Fruit fly (Drosophila melanogaster) whole organism, embryonic: ENCODE data around the gene CG43179.

ENCODE experiments used
- CG10209 ChIP-seq: fragments of 200-800 bp; sonication (Bioruptor generic); optimal IDR thresholded peaks from 3 replicates; lab custom pipeline; 2017; ENCODE audit warnings: missing biosample characterization, mild to moderate bottlenecking, missing genetic modification characterization, missing genetic modification reagents
- CG10267 ChIP-seq: fragments of 200-800 bp; sonication (Bioruptor generic); optimal IDR thresholded peaks from 2 replicates; lab custom pipeline; 2018; ENCODE audit warnings: missing biosample characterization, mild to moderate bottlenecking, missing genetic modification characterization, moderate library complexity
- CG10462 ChIP-seq: fragments of 200-800 bp; sonication (Bioruptor generic); optimal IDR thresholded peaks from 2 replicates; lab custom pipeline; 2016; ENCODE audit warnings: missing biosample characterization, missing genetic modification characterization
- CG12236 ChIP-seq: fragments of 200-800 bp; sonication (Bioruptor generic); optimal IDR thresholded peaks from 2 replicates; lab custom pipeline; 2016; ENCODE audit warnings: missing biosample characterization, missing genetic modification characterization
- CG1233 ChIP-seq: fragments of 200-800 bp; sonication (Bioruptor generic); optimal IDR thresholded peaks from 4 replicates; lab custom pipeline; 2018; ENCODE audit warnings: missing biosample characterization, mild to moderate bottlenecking, missing genetic modification characterization
- CG13424 ChIP-seq: fragments of 200-800 bp; sonication (Bioruptor generic); optimal IDR thresholded peaks from 2 replicates; lab custom pipeline; 2019; ENCODE audit warnings: missing biosample characterization, mild to moderate bottlenecking, missing genetic modification characterization, moderate library complexity
- CG15601 ChIP-seq: fragments of 200-800 bp; sonication (Bioruptor generic); optimal IDR thresholded peaks from 3 replicates; lab custom pipeline; 2019; ENCODE audit warnings: missing biosample characterization, mild to moderate bottlenecking, missing genetic modification characterization, moderate library complexity
- CG17612 ChIP-seq: fragments of 200-800 bp; sonication (Bioruptor generic); IDR thresholded peaks from 2 replicates; pipeline ENCODE4 v1.3.6; 2022; ENCODE audit warnings: missing biosample characterization, missing genetic modification characterization
- CG2678 ChIP-seq: fragments of 200-800 bp; sonication (Bioruptor generic); optimal IDR thresholded peaks from 3 replicates; lab custom pipeline; 2019; ENCODE audit warnings: missing biosample characterization, mild to moderate bottlenecking, missing genetic modification characterization, moderate library complexity
- CG31441 ChIP-seq: fragments of 200-800 bp; sonication (Bioruptor generic); IDR thresholded peaks from 2 replicates; pipeline ENCODE4 v1.3.6; 2022; ENCODE audit warnings: missing biosample characterization, missing genetic modification characterization
- CG3726 ChIP-seq: fragments of 200-800 bp; sonication (Bioruptor generic); IDR thresholded peaks from 3 replicates; pipeline ENCODE4, ENCODE4 v1.3.6; 2022; ENCODE audit warnings: missing biosample characterization, missing genetic modification characterization
- CG43689 ChIP-seq: fragments of 200-800 bp; sonication (Bioruptor generic); IDR thresholded peaks from 2 replicates; pipeline ENCODE4 v1.3.6; 2022; ENCODE audit warnings: missing biosample characterization, missing genetic modification characterization
- CG5180 ChIP-seq: fragments of 200-800 bp; sonication (Bioruptor generic); optimal IDR thresholded peaks from 3 replicates; lab custom pipeline; 2017; ENCODE audit warnings: missing biosample characterization, missing genetic modification characterization, mild to moderate bottlenecking, moderate library complexity, missing genetic modification reagents
- CG6654 ChIP-seq: fragments of 200-800 bp; sonication (Bioruptor generic); optimal IDR thresholded peaks from 2 replicates; lab custom pipeline; 2017; ENCODE audit warnings: missing biosample characterization, mild to moderate bottlenecking, missing genetic modification characterization
- CG7839 ChIP-seq: fragments of 200-800 bp; sonication (Bioruptor generic); optimal IDR thresholded peaks from 3 replicates; lab custom pipeline; 2018; ENCODE audit warnings: missing biosample characterization, mild to moderate bottlenecking, missing genetic modification characterization, moderate library complexity
- CG8359 ChIP-seq: fragments of 200-800 bp; sonication (Bioruptor generic); optimal IDR thresholded peaks from 2 replicates; lab custom pipeline; 2017; ENCODE audit warnings: missing biosample characterization, mild to moderate bottlenecking, missing genetic modification characterization, borderline replicate concordance
- CG8765 ChIP-seq: fragments of 200-800 bp; sonication (Bioruptor generic); IDR thresholded peaks from 2 replicates; pipeline ENCODE4 v1.3.6; 2022; ENCODE audit warnings: missing biosample characterization, missing genetic modification characterization
- CG9215 ChIP-seq: fragments of 200-800 bp; sonication (Bioruptor generic); IDR thresholded peaks from 2 replicates; pipeline ENCODE4 v1.3.6; 2022; ENCODE audit warnings: missing biosample characterization, missing genetic modification characterization
- Camta ChIP-seq: fragments of 200-800 bp; sonication (Bioruptor generic); optimal IDR thresholded peaks from 2 replicates; lab custom pipeline; 2016; ENCODE audit warnings: missing biosample characterization, missing genetic modification characterization
- Deaf1 ChIP-seq: fragments of 200-800 bp; optimal IDR thresholded peaks from 3 replicates; lab custom pipeline; 2019; ENCODE audit warnings: missing biosample characterization, mild to moderate bottlenecking, missing genetic modification characterization, moderate library complexity
- Gsc ChIP-seq: fragments of 200-800 bp; sonication (Bioruptor generic); IDR thresholded peaks from 2 replicates; pipeline ENCODE4 v1.3.6; 2022; ENCODE audit warnings: missing biosample characterization, missing genetic modification characterization
- Gug ChIP-seq: fragments of 200-800 bp; sonication (Bioruptor generic); IDR thresholded peaks from 4 replicates; pipeline ENCODE4 v1.3.6; 2022; ENCODE audit warnings: missing biosample characterization, missing genetic modification characterization
- HLH3B ChIP-seq: fragments of 200-800 bp; sonication (Bioruptor generic); IDR thresholded peaks from 2 replicates; pipeline ENCODE4 v1.3.6; 2022; ENCODE audit warnings: missing biosample characterization, missing genetic modification characterization
- HLH54F ChIP-seq: fragments of 200-800 bp; sonication (Bioruptor generic); optimal IDR thresholded peaks from 3 replicates; lab custom pipeline; 2016; ENCODE audit warnings: missing biosample characterization, missing genetic modification characterization
- Nf-YC ChIP-seq: fragments of 200-800 bp; optimal IDR thresholded peaks from 3 replicates; lab custom pipeline; 2019; ENCODE audit warnings: missing biosample characterization, mild to moderate bottlenecking, missing genetic modification characterization, moderate library complexity
- Rx ChIP-seq: fragments of 200-800 bp; sonication (Bioruptor generic); IDR thresholded peaks from 2 replicates; pipeline ENCODE4 v1.3.6; 2022; ENCODE audit warnings: missing biosample characterization, missing genetic modification characterization
- Stat92E ChIP-seq, 3 experiments: fragments of >200 bp in 2 of 3; fragments of 200-800 bp in 1 of 3; sonication (Bioruptor generic) in 1 of 3; optimal IDR thresholded peaks; 2 replicates each; lab custom pipeline; 2017 to 2019; ENCODE audit warnings: missing biosample characterization in 3 of 3, missing genetic modification characterization in 3 of 3, mild to moderate bottlenecking in 1 of 3, moderate library complexity in 1 of 3
- bigmax ChIP-seq: fragments of 200-800 bp; sonication (Bioruptor generic); optimal IDR thresholded peaks from 2 replicates; lab custom pipeline; 2018; ENCODE audit warnings: missing biosample characterization, mild to moderate bottlenecking, missing genetic modification characterization
- br ChIP-seq: fragments of >200 bp; optimal IDR thresholded peaks from 2 replicates; lab custom pipeline; 2017
- chm ChIP-seq: fragments of 200-800 bp; sonication (Bioruptor generic); IDR thresholded peaks from 2 replicates; pipeline ENCODE4 v1.3.6; 2022; ENCODE audit warnings: missing biosample characterization, missing genetic modification characterization
- corto ChIP-seq: fragments of 200-800 bp; sonication (Bioruptor generic); optimal IDR thresholded peaks from 2 replicates; lab custom pipeline; 2016; ENCODE audit warnings: missing biosample characterization, mild to moderate bottlenecking, missing genetic modification characterization, moderate library complexity
- croc ChIP-seq: fragments of 200-800 bp; sonication (Bioruptor generic); conservative IDR thresholded peaks from 3 replicates; pipeline ENCODE4 v1.3.6; 2022; ENCODE audit warnings: missing biosample characterization, missing genetic modification characterization
- da ChIP-seq: fragments of 200-800 bp; sonication (Bioruptor generic); optimal IDR thresholded peaks from 2 replicates; lab custom pipeline; 2016; ENCODE audit warnings: missing biosample characterization, missing genetic modification characterization
- dm ChIP-seq: fragments of 200-800 bp; sonication (Bioruptor generic); optimal IDR thresholded peaks from 3 replicates; lab custom pipeline; 2016; ENCODE audit warnings: missing biosample characterization, missing genetic modification characterization
- exex ChIP-seq: fragments of 200-800 bp; sonication (Bioruptor generic); optimal IDR thresholded peaks from 4 replicates; lab custom pipeline; 2018; ENCODE audit warnings: missing biosample characterization, mild to moderate bottlenecking, missing genetic modification characterization, moderate library complexity
- gce ChIP-seq: fragments of 200-800 bp; sonication (Bioruptor generic); IDR thresholded peaks from 3 replicates; pipeline ENCODE4 v1.3.6; 2022; ENCODE audit warnings: missing biosample characterization, missing genetic modification characterization
- kni ChIP-seq: fragments of 200-800 bp; sonication (Bioruptor generic); optimal IDR thresholded peaks from 3 replicates; lab custom pipeline; 2017; ENCODE audit warnings: mild to moderate bottlenecking, missing biosample characterization, missing genetic modification reagents, missing genetic modification characterization
- knrl ChIP-seq: fragments of 200-800 bp; sonication (Bioruptor generic); IDR thresholded peaks from 3 replicates; pipeline ENCODE4 v1.3.6; 2022; ENCODE audit warnings: missing biosample characterization, missing genetic modification characterization; ENCODE audit not compliant: partially characterized antibody
- luna ChIP-seq: fragments of 200-800 bp; sonication (Bioruptor generic); optimal IDR thresholded peaks from 2 replicates; lab custom pipeline; 2016; ENCODE audit warnings: missing biosample characterization, missing genetic modification characterization
- maf-S ChIP-seq: fragments of 200-800 bp; sonication (Bioruptor generic); optimal IDR thresholded peaks from 2 replicates; lab custom pipeline; 2016; ENCODE audit warnings: missing biosample characterization, missing genetic modification characterization
- nom ChIP-seq: fragments of 200-800 bp; sonication (Bioruptor generic); optimal IDR thresholded peaks from 2 replicates; lab custom pipeline; 2017; ENCODE audit warnings: missing biosample characterization, missing genetic modification characterization, mild to moderate bottlenecking, moderate library complexity, missing genetic modification reagents
- otp ChIP-seq: fragments of 200-800 bp; sonication (Bioruptor generic); IDR thresholded peaks from 3 replicates; pipeline ENCODE4, ENCODE4 v1.3.6; 2022; ENCODE audit warnings: missing biosample characterization, missing genetic modification characterization
- pfk ChIP-seq: fragments of 200-800 bp; sonication (Bioruptor generic); optimal IDR thresholded peaks from 2 replicates; lab custom pipeline; 2018; ENCODE audit warnings: missing biosample characterization, mild to moderate bottlenecking, missing genetic modification characterization, moderate library complexity
- salm ChIP-seq: fragments of 200-800 bp; sonication (Bioruptor generic); optimal IDR thresholded peaks from 2 replicates; lab custom pipeline; 2018; ENCODE audit warnings: missing biosample characterization, mild to moderate bottlenecking, missing genetic modification characterization
- sd ChIP-seq: fragments of 200-800 bp; sonication (Bioruptor generic); optimal IDR thresholded peaks from 3 replicates; lab custom pipeline; 2018; ENCODE audit warnings: missing biosample characterization, mild to moderate bottlenecking, missing genetic modification characterization, moderate library complexity
- sens ChIP-seq: fragments of 200-800 bp; sonication (Bioruptor generic); peaks from one replicate; lab custom pipeline; 2016; ENCODE audit warnings: missing biosample characterization, missing genetic modification characterization
- slou ChIP-seq: fragments of 200-800 bp; sonication (Bioruptor generic); optimal IDR thresholded peaks from 3 replicates; lab custom pipeline; 2016; ENCODE audit warnings: missing biosample characterization, missing genetic modification characterization
- tio ChIP-seq: fragments of 200-800 bp; sonication (Bioruptor generic); optimal IDR thresholded peaks from 2 replicates; lab custom pipeline; 2017; ENCODE audit warnings: missing biosample characterization, missing genetic modification characterization, inconsistent platforms
- unc-4 ChIP-seq: fragments of 200-800 bp; sonication (Bioruptor generic); IDR thresholded peaks from 2 replicates; pipeline ENCODE4 v1.3.6; 2022; ENCODE audit warnings: missing biosample characterization, missing genetic modification characterization; ENCODE audit not compliant: partially characterized antibody
- wor ChIP-seq: fragments of 200-800 bp; sonication (Bioruptor generic); IDR thresholded peaks from 2 replicates; pipeline ENCODE4 v1.3.6; 2022; ENCODE audit warnings: missing biosample characterization, missing genetic modification characterization
- zf30C ChIP-seq: fragments of 200-800 bp; sonication (Bioruptor generic); optimal IDR thresholded peaks from 3 replicates; lab custom pipeline; 2018; ENCODE audit warnings: missing biosample characterization, mild to moderate bottlenecking, missing genetic modification characterization

CG43179 gene

dm6 chr3R:14299891-14300290 lies 44.0 kb downstream of the CG43179 start (continued):
- TF ChIP-seq CG8765 (no peak), br (lab: Kevin White, UChicago) (no peak), CG10462 (GFP tag; lab: Kevin White, UChicago) (no peak), dm (GFP tag; lab: Kevin White, UChicago) (no peak), CG3726 (GFP tag; lab: Robert Waterston, UW) (no peak), CG13424 (peak; percentile 36), HLH3B (GFP tag; lab: Robert Waterston, UW) (peak; percentile 30; the same call in 1 of the 2 replicates), salm (no peak), slou (GFP tag; lab: Kevin White, UChicago) (no peak), chm (GFP tag; lab: Robert Waterston, UW) (peak; percentile 43; the same call in 1 of the 2 replicates), nom (GFP tag; lab: Kevin White, UChicago) (no peak), CG17612 (no peak), luna (GFP tag; lab: Kevin White, UChicago) (no peak), Rx (GFP tag; lab: Robert Waterston, UW) (no peak), sd (tag; lab: Kevin White, UChicago) (no peak), sens (peak; percentile 68), otp (GFP tag; lab: Robert Waterston, UW) (peak; percentile 42; the same call in 1 of the 3 replicates), HLH54F (no peak), zf30C (no peak), knrl (no peak), Stat92E (GFP tag; optimal IDR thresholded peaks at IDR 0.05; lab: Kevin White, UChicago) (peak in 1 of 3 experiments; percentile 15), unc-4 (no peak), CG43689 (no peak), pfk (GFP tag; lab: Kevin White, UChicago) (no peak), CG5180 (GFP tag; lab: Kevin White, UChicago) (peak; percentile 65), CG15601 (peak; percentile 43), CG8359 (GFP tag; lab: Kevin White, UChicago) (peak; percentile 23), bigmax (GFP tag; lab: Kevin White, UChicago) (peak; percentile 5), CG12236 (GFP tag; lab: Kevin White, UChicago) (no peak), CG9215 (no peak), exex (tag; lab: Kevin White, UChicago) (peak; percentile 0), Camta (GFP tag; lab: Kevin White, UChicago) (peak; percentile 19), CG6654 (GFP tag; lab: Kevin White, UChicago) (no peak), da (GFP tag; lab: Kevin White, UChicago) (no peak), CG2678 (tag; lab: Kevin White, UChicago) (peak; percentile 67), CG1233 (peak; percentile 62), CG10267 (peak; percentile 3), maf-S (GFP tag; lab: Kevin White, UChicago) (no peak), CG7839 (tag; lab: Kevin White, UChicago) (no peak), Gsc (no peak), wor (GFP tag; lab: Robert Waterston, UW) (no peak), gce (GFP tag; lab: Robert Waterston, UW) (no peak; the same call in 2 of the 3 replicates), CG31441 (GFP tag; lab: Robert Waterston, UW) (0 out of 2 replicates have a peak, but pooled peaks have one; percentile 26), Deaf1 (tag; lab: Kevin White, UChicago) (no peak), tio (GFP tag; lab: Kevin White, UChicago) (no peak), croc (GFP tag; lab: Robert Waterston, UW) (no peak), corto (GFP tag; lab: Kevin White, UChicago) (no peak), Nf-YC (tag; lab: Kevin White, UChicago) (no peak), CG10209 (GFP tag; lab: Kevin White, UChicago) (no peak), kni (GFP tag; lab: Kevin White, UChicago) (peak; percentile 87), Gug (GFP tag; lab: Robert Waterston, UW) (no peak)
